Worm (Caenorhabditis elegans): ENCODE measurements around the gene K02F6.7.

Gene K02F6.7

ce11 chrII:2518487-2518886 is 19.2 kb downstream of the K02F6.7 start:
- no peak for TF ChIP-seq unc-62 (GFP tag; optimal IDR thresholded peaks at IDR 0.05)

DNA sequence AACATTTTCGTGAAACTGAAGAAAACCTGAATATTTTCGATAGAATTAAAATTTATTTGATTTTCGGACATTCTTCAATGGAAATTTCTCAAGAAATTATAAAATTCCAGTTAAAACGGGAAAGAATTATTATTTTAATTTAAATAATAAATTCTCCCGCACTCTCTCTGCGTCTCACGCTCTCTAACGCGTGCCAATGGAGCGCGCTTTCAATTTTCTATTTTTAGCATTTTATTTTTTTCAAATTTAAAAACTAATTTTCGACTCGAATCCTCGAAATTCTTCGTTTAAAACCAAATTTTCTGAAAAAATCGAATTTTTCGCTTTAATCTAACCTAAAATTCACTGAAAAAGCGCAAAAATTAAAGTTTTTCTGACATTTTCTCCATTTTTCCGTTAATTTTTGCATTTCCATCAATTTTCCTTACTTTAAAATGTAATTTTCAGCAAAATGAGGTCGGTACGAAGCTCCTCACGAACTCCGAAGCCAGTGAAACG is 33.2 kb downstream of the K02F6.7 start, which contains the start of gene gbas-1:
gbas-1 (plus strand) TSS at position 448 of the 498 bp plus-strand sequence.
- TF ChIP-seq unc-62 (GFP tag; optimal IDR thresholded peaks at IDR 0.05): no peak

DNA sequence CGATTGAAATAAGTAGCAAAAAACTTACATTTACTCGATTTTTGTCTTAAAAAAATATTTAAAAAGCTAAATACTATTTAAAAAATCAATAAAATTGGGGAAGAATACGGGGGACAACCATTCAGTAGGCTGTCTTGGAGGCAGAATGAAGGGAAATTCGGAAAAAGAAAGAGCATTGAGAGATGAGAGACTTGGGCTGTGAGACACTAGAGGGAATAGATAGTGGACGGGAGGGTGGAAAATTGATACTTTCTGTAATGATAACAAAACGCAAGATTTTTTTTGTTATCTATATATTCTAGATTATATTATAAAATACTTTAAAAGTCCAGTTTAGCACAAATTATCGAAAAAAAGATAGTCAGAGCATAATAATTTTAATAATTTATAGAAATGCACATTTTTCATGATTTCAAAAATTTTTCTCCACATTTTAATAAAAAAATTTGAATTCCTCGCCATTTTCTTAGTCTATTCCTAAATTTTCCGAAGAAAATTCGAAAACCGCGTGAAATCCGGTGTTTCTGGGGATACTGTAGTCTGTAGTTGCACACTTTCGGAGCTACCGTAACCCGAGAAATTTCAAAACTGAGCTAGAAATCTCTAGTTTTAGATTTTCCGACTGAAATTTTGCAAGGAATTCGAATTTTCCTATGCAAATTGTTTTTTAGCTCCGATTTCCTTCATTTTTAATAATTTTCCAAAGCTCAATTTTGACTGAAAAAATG is 33.8 kb downstream of the K02F6.7 start:
- no peak for TF ChIP-seq unc-62 (GFP tag; optimal IDR thresholded peaks at IDR 0.05)

ce11 chrII:2488386-2488785 is 49.3 kb downstream of the K02F6.7 start, which contains the start of gene F53G2.1:
Gene F53G2.1 (plus strand): TSS chrII:2488686.
- TF ChIP-seq unc-62 (GFP tag; optimal IDR thresholded peaks at IDR 0.05): no peak

DNA sequence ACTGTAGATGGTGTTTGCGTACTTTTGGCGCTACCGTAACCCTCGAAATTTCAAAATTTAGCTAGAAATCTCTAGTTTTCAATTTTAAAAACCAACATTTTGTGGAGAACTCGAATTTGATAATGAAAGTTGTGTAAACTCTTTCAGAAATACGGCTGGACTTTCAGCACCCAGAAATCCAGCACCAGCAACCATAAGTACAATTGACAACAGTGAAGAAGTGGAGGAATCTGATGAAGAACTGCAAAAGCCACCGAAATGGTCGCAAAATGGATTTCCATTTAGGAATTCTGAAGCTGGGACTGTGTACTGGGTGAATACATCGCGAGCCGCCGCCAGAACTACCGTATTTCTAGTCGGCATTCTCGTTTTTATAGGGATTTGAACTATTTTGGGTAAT is 54.1 kb downstream of the K02F6.7 start, which contains the start of gene F53G2.13:
F53G2.13 (plus strand) TSS at position 301 of the 400 bp plus-strand sequence.
- TF ChIP-seq unc-62 (GFP tag; optimal IDR thresholded peaks at IDR 0.05): no peak

- TF ChIP-seq unc-62 (GFP tag; optimal IDR thresholded peaks at IDR 0.05): no peak
Observed at ce11 chrII:2481621-2482020, 56.0 kb downstream of the K02F6.7 start, which contains the start of gene F53G2.2. Gene F53G2.2 (plus strand): TSS chrII:2481921.

ce11 chrII:2480099-2480498 is 57.6 kb downstream of the K02F6.7 start, which contains the start of gene F53G2.3:
Gene F53G2.3 (plus strand): TSS chrII:2480399.
- no peak for TF ChIP-seq unc-62 (GFP tag; optimal IDR thresholded peaks at IDR 0.05)

- TF ChIP-seq unc-62 (GFP tag; optimal IDR thresholded peaks at IDR 0.05): no peak
Observed at ce11 chrII:2479047-2479446, 58.6 kb downstream of the K02F6.7 start, which contains the start of gene F53G2.12. Gene F53G2.12 (minus strand): TSS chrII:2479090.

DNA sequence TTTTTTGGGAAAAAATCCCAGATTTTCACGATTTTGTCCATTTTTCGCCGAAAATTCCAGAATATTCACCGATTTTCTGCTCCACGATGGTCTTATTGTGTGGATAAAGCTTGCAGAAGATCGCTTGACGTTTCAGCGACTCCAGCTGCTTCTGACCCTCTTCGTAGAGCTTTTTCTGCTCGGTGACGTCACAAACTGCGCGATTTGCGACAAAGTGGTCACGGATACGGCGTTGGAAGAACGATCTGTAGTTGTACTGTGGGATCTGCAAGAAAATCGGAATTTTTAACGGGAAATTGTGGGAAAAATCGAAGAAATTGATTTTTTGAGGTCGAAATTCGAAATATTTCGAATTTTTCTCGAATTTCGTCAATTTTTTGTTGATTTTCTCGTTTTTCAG is 59.1 kb downstream of the K02F6.7 start, which contains the start of gene mnat-1:
mnat-1 (minus strand) TSS at position 101 of the 400 bp plus-strand sequence.
- TF ChIP-seq unc-62 (GFP tag; optimal IDR thresholded peaks at IDR 0.05): no peak
